Worm (Caenorhabditis elegans) whole organism, L4 larva: ENCODE results near the gene exc-14.

Experiments
- F10B5.3 ChIP-seq: sonication (generic microtip); optimal IDR thresholded peaks from 2 replicates; lab custom pipeline; 2016; ENCODE audit warnings: mild to moderate bottlenecking, missing genetic modification characterization, missing compliant biosample characterization
- F26F4.8 ChIP-seq: fragments of 200-800 bp; sonication (Bioruptor generic); conservative IDR thresholded peaks from 2 replicates; pipeline ENCODE4 v1.3.6; 2022; ENCODE audit warnings: missing genetic modification characterization, missing compliant biosample characterization
- F44E2.7 ChIP-seq: fragments of 200-800 bp; sonication (Bioruptor generic); IDR thresholded peaks from 2 replicates; pipeline ENCODE4 v2.1.2; 2022; ENCODE audit warnings: missing genetic modification characterization, missing compliant biosample characterization
- F49E8.2 ChIP-seq: sonication (generic microtip); optimal IDR thresholded peaks from 2 replicates; lab custom pipeline; 2016; ENCODE audit warnings: missing compliant biosample characterization, mild to moderate bottlenecking, missing genetic modification characterization, borderline replicate concordance
- R02D3.7 ChIP-seq: fragments of 150-350 bp; sonication (generic microtip); optimal IDR thresholded peaks from 3 replicates; lab custom pipeline; 2014; ENCODE audit warnings: missing biosample characterization, missing genetic modification characterization
- T20F7.1 ChIP-seq: fragments of 200-800 bp; sonication (Bioruptor generic); optimal IDR thresholded peaks from 2 replicates; lab custom pipeline; 2018; ENCODE audit warnings: mild to moderate bottlenecking, missing genetic modification characterization, missing compliant biosample characterization
- T26A8.4 ChIP-seq: fragments of 200-800 bp; sonication (Bioruptor generic); IDR thresholded peaks from 2 replicates; pipeline ENCODE4 v1.3.6; 2022; ENCODE audit warnings: missing genetic modification characterization, missing compliant biosample characterization
- Y75B8A.6 ChIP-seq: fragments of 200-800 bp; sonication (Bioruptor generic); IDR thresholded peaks from 2 replicates; pipeline ENCODE4 v1.3.6; 2022; ENCODE audit warnings: missing genetic modification reagents, missing genetic modification characterization, missing compliant biosample characterization
- ZK546.5 ChIP-seq, 2 experiments: sonication (generic microtip); optimal IDR thresholded peaks; 2 replicates each; lab custom pipeline; 2017; ENCODE audit warnings: missing biosample characterization in 2 of 2, missing genetic modification characterization in 2 of 2
- ceh-32 ChIP-seq: sonication (generic microtip); optimal IDR thresholded peaks from 2 replicates; lab custom pipeline; 2016; ENCODE audit warnings: mild to moderate bottlenecking, missing genetic modification characterization, missing compliant biosample characterization; ENCODE audit not compliant: poor library complexity
- ceh-44 ChIP-seq: fragments of 200-800 bp; sonication (Bioruptor generic); IDR thresholded peaks from 2 replicates; pipeline ENCODE4 v1.3.6; 2022; ENCODE audit warnings: missing genetic modification reagents, missing genetic modification characterization, missing compliant biosample characterization
- ces-1 ChIP-seq: fragments of 150-350 bp; sonication (generic microtip); optimal IDR thresholded peaks from 4 replicates; lab custom pipeline; 2014; ENCODE audit warnings: missing biosample characterization, missing genetic modification reagents, missing genetic modification characterization
- cey-2 ChIP-seq: sonication (generic microtip); optimal IDR thresholded peaks from 3 replicates; lab custom pipeline; 2017; ENCODE audit warnings: missing genetic modification characterization, mild to moderate bottlenecking, missing compliant biosample characterization, antibody characterized with exemption, borderline replicate concordance; ENCODE audit not compliant: insufficient read depth
- ctbp-1 ChIP-seq: fragments of 200-800 bp; sonication (Bioruptor generic); IDR thresholded peaks from 2 replicates; pipeline ENCODE4 v1.3.6; 2022; ENCODE audit warnings: missing genetic modification reagents, missing genetic modification characterization, missing compliant biosample characterization
- daf-12 ChIP-seq: fragments of 150-350 bp; optimal IDR thresholded peaks from 2 replicates; lab custom pipeline; 2014; ENCODE audit warnings: missing biosample characterization, missing genetic modification reagents, missing genetic modification characterization
- dmd-6 ChIP-seq: fragments of 200-800 bp; sonication (Bioruptor generic); IDR thresholded peaks from 2 replicates; pipeline ENCODE4 v1.3.6; 2022; ENCODE audit warnings: missing genetic modification reagents, missing genetic modification characterization, missing compliant biosample characterization
- dpl-1 ChIP-seq: fragments of 150-350 bp; optimal IDR thresholded peaks from 2 replicates; lab custom pipeline; 2014; ENCODE audit warnings: missing biosample characterization, missing genetic modification reagents, missing genetic modification characterization
- egl-27 ChIP-seq: sonication (generic microtip); optimal IDR thresholded peaks from 3 replicates; lab custom pipeline; 2017; ENCODE audit warnings: missing biosample characterization, missing genetic modification reagents, missing genetic modification characterization
- egl-43 ChIP-seq: fragments of 200-800 bp; sonication (Bioruptor generic); IDR thresholded peaks from 2 replicates; pipeline ENCODE4 v1.3.6; 2022; ENCODE audit warnings: missing genetic modification reagents, missing genetic modification characterization, missing compliant biosample characterization
- gei-8 ChIP-seq: fragments of 200-800 bp; sonication (Bioruptor generic); optimal IDR thresholded peaks from 2 replicates; lab custom pipeline; 2018; ENCODE audit warnings: mild to moderate bottlenecking, missing genetic modification characterization, missing compliant biosample characterization
- hmg-1.1 ChIP-seq: fragments of 200-800 bp; sonication (Bioruptor generic); IDR thresholded peaks from 2 replicates; pipeline ENCODE4 v1.3.6; 2022; ENCODE audit warnings: missing genetic modification reagents, missing genetic modification characterization, missing compliant biosample characterization
- jun-1 ChIP-seq: fragments of 150-350 bp; optimal IDR thresholded peaks from 2 replicates; lab custom pipeline; 2014; ENCODE audit warnings: missing biosample characterization, missing genetic modification reagents, missing genetic modification characterization
- lim-7 ChIP-seq: fragments of 200-800 bp; sonication (Bioruptor generic); IDR thresholded peaks from 2 replicates; pipeline ENCODE4 v1.3.6; 2022; ENCODE audit warnings: missing genetic modification characterization, missing compliant biosample characterization
- lin-13 ChIP-seq: fragments of 150-350 bp; optimal IDR thresholded peaks from 2 replicates; lab custom pipeline; 2014; ENCODE audit warnings: missing biosample characterization, missing genetic modification reagents, missing genetic modification characterization
- lin-29 ChIP-seq: fragments of 200-800 bp; sonication (Bioruptor generic); IDR thresholded peaks from 2 replicates; pipeline ENCODE4 v1.3.6; 2022; ENCODE audit warnings: missing genetic modification reagents, missing genetic modification characterization, missing compliant biosample characterization
- lin-38 ChIP-seq: fragments of 200-800 bp; sonication (Bioruptor generic); IDR thresholded peaks from 2 replicates; pipeline ENCODE4 v1.3.6; 2022; ENCODE audit warnings: missing genetic modification reagents, missing genetic modification characterization, missing compliant biosample characterization
- lir-3 ChIP-seq: sonication (generic microtip); optimal IDR thresholded peaks from 2 replicates; lab custom pipeline; 2016; ENCODE audit warnings: mild to moderate bottlenecking, missing genetic modification characterization, missing compliant biosample characterization
- lsy-2 ChIP-seq, 2 experiments: fragments of 150-350 bp in 1 of 2; sonication (generic microtip) in 1 of 2; optimal IDR thresholded peaks; 2 replicates each; lab custom pipeline; 2014 to 2017; ENCODE audit warnings: missing biosample characterization in 2 of 2, missing genetic modification characterization in 2 of 2
- madf-9 ChIP-seq: fragments of 200-800 bp; sonication (Bioruptor generic); conservative IDR thresholded peaks from 2 replicates; pipeline ENCODE4 v1.3.6; 2022; ENCODE audit warnings: missing genetic modification reagents, missing genetic modification characterization, missing compliant biosample characterization
- mep-1 ChIP-seq: fragments of 150-350 bp; sonication (generic microtip); optimal IDR thresholded peaks from 3 replicates; lab custom pipeline; 2014; ENCODE audit warnings: missing biosample characterization, missing genetic modification characterization
- mes-2 ChIP-seq: sonication (generic microtip); optimal IDR thresholded peaks from 2 replicates; lab custom pipeline; 2016; ENCODE audit warnings: missing genotype, mild to moderate bottlenecking, missing genetic modification characterization, missing compliant biosample characterization; ENCODE audit not compliant: poor library complexity, severe bottlenecking
- mxl-2 ChIP-seq: fragments of 200-800 bp; sonication (Bioruptor generic); conservative IDR thresholded peaks from 2 replicates; pipeline ENCODE4 v1.3.6; 2022; ENCODE audit warnings: missing genetic modification reagents, missing genetic modification characterization, missing compliant biosample characterization
- nhr-10 ChIP-seq: fragments of 150-350 bp; optimal IDR thresholded peaks from 2 replicates; lab custom pipeline; 2014; ENCODE audit warnings: missing biosample characterization, missing genetic modification characterization
- nhr-11 ChIP-seq: fragments of 150-350 bp; optimal IDR thresholded peaks from 2 replicates; lab custom pipeline; 2014; ENCODE audit warnings: missing biosample characterization, missing genetic modification characterization
- nhr-111 ChIP-seq: fragments of 200-800 bp; sonication (Bioruptor generic); optimal IDR thresholded peaks from 2 replicates; lab custom pipeline; 2018; ENCODE audit warnings: mild to moderate bottlenecking, missing genetic modification characterization, missing compliant biosample characterization
- nhr-237 ChIP-seq: sonication (generic microtip); optimal IDR thresholded peaks from 2 replicates; lab custom pipeline; 2017; ENCODE audit warnings: missing biosample characterization, missing genetic modification characterization
- nhr-25 ChIP-seq: sonication (generic microtip); optimal IDR thresholded peaks from 2 replicates; lab custom pipeline; 2017; ENCODE audit warnings: missing genetic modification characterization, mild to moderate bottlenecking, missing compliant biosample characterization, antibody characterized with exemption, moderate library complexity, borderline replicate concordance; ENCODE audit not compliant: insufficient read depth
- nhr-41 ChIP-seq: fragments of 200-800 bp; sonication (Bioruptor generic); IDR thresholded peaks from 2 replicates; pipeline ENCODE4 v1.3.6; 2022; ENCODE audit warnings: missing genetic modification reagents, missing genetic modification characterization, missing compliant biosample characterization
- nhr-48 ChIP-seq: sonication (generic microtip); optimal IDR thresholded peaks from 2 replicates; lab custom pipeline; 2016; ENCODE audit warnings: mild to moderate bottlenecking, missing genetic modification characterization, missing compliant biosample characterization
- nhr-77 ChIP-seq: fragments of 150-350 bp; optimal IDR thresholded peaks from 2 replicates; lab custom pipeline; 2014; ENCODE audit warnings: missing biosample characterization, missing genetic modification characterization
- rbr-2 ChIP-seq: sonication (generic microtip); optimal IDR thresholded peaks from 2 replicates; lab custom pipeline; 2016; ENCODE audit warnings: missing genotype, missing genetic modification characterization, missing compliant biosample characterization
- snpc-4 ChIP-seq: fragments of 150-350 bp; optimal IDR thresholded peaks from 2 replicates; lab custom pipeline; 2014; ENCODE audit warnings: missing biosample characterization, missing genetic modification characterization
- spr-3 ChIP-seq: fragments of 200-800 bp; sonication (Bioruptor generic); optimal IDR thresholded peaks from 2 replicates; lab custom pipeline; 2018; ENCODE audit warnings: mild to moderate bottlenecking, missing genetic modification characterization, missing compliant biosample characterization
- unc-39 ChIP-seq: sonication (generic microtip); optimal IDR thresholded peaks from 2 replicates; lab custom pipeline; 2017; ENCODE audit warnings: missing biosample characterization, missing genetic modification characterization
- unc-62 ChIP-seq, 3 experiments: fragments of 150-350 bp in 1 of 3; sonication (generic microtip); optimal IDR thresholded peaks in 2 of 3; peaks in 1 of 3; 1 replicate in 1 of 3; 2 replicates in 2 of 3; lab custom pipeline; 2014 to 2017; ENCODE audit warnings: missing biosample characterization in 3 of 3, missing genetic modification characterization in 3 of 3, missing genetic modification reagents in 3 of 3, missing genotype in 1 of 3
- zip-11 ChIP-seq: fragments of 200-800 bp; sonication (Bioruptor generic); IDR thresholded peaks from 2 replicates; pipeline ENCODE4 v1.3.6; 2022; ENCODE audit warnings: missing genetic modification characterization, missing compliant biosample characterization
- ztf-11 ChIP-seq: fragments of 150-350 bp; optimal IDR thresholded peaks from 2 replicates; lab custom pipeline; 2014; ENCODE audit warnings: missing biosample characterization, missing genetic modification characterization
- ztf-7 ChIP-seq: fragments of 150-350 bp; optimal IDR thresholded peaks from 2 replicates; lab custom pipeline; 2014; ENCODE audit warnings: missing biosample characterization, missing genetic modification characterization

The exc-14 gene

DNA sequence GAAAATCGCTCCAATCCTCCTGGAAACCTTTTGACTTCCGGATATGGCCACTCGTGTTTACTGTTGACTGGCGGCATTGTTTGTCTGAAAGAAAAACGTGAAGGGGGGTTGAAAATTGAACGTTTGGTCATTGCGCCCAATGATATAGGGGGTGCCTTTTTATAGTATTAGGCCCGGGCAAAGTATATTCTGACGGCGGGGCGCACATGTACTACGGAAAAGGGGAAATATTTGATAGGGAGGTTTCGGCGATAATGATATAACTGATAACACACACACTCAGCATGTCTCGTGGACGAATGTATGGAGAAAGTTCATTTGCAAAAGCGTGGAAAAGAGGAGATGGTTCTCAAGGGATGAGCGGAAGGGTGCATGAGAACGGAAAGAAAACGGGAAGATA, 18.4 kb downstream of the exc-14 start, which contains the start of gene cpt-4 (continued):
- no peak for TF ChIP-seq F10B5.3
- TF ChIP-seq ztf-11, result no peak
- peak; percentile 34 for TF ChIP-seq nhr-48 (tag; lab: Kevin White, UChicago)
- TF ChIP-seq F44E2.7 (GFP tag; lab: Robert Waterston, UW), result no peak
- no peak for TF ChIP-seq jun-1
- TF ChIP-seq lim-7 (GFP tag; lab: Robert Waterston, UW), result no peak
- no peak for TF ChIP-seq lir-3 (tag; lab: Kevin White, UChicago)
- no peak for TF ChIP-seq lin-38 (GFP tag; lab: Robert Waterston, UW)
- no peak for TF ChIP-seq Y75B8A.6 (GFP tag; lab: Robert Waterston, UW)
- no peak for TF ChIP-seq ztf-7 (tag; lab: Kevin White, UChicago)
- no peak for TF ChIP-seq lin-13 (GFP tag; lab: Kevin White, UChicago)
- no peak for TF ChIP-seq gei-8 (GFP tag; lab: Kevin White, UChicago)
- no peak for TF ChIP-seq rbr-2 (tag; lab: Kevin White, UChicago)
- TF ChIP-seq zip-11 (GFP tag; lab: Robert Waterston, UW), result no peak
- no peak for TF ChIP-seq T20F7.1
- no peak for TF ChIP-seq lin-29 (GFP tag; lab: Robert Waterston, UW)
- no peak for TF ChIP-seq mep-1
- TF ChIP-seq F26F4.8, result no peak
- no peak for TF ChIP-seq nhr-77
- no peak for TF ChIP-seq nhr-25 (tag; lab: Kevin White, UChicago)
- no peak for TF ChIP-seq nhr-11 (tag; lab: Kevin White, UChicago)
- TF ChIP-seq unc-62 (GFP tag; optimal IDR thresholded peaks at IDR 0.05 in 1 of 2; lab: Kevin White, UChicago), result no peak
- no peak for TF ChIP-seq unc-62 (tag; optimal IDR thresholded peaks at IDR 0.05; lab: Kevin White, UChicago)
- no peak for TF ChIP-seq F49E8.2 (tag; lab: Kevin White, UChicago)
- no peak for TF ChIP-seq snpc-4
- TF ChIP-seq cey-2 (tag; lab: Kevin White, UChicago), result no peak
- no peak for TF ChIP-seq nhr-111 (GFP tag; lab: Kevin White, UChicago)
- peak; percentile 22 for TF ChIP-seq mes-2 (tag; lab: Kevin White, UChicago)
- TF ChIP-seq ceh-44 (GFP tag; lab: Robert Waterston, UW), result no peak
- TF ChIP-seq ctbp-1 (GFP tag; lab: Robert Waterston, UW), result no peak
- no peak for TF ChIP-seq daf-12 (tag; lab: Kevin White, UChicago)
- no peak for TF ChIP-seq nhr-10
- no peak for TF ChIP-seq unc-39 (tag; lab: Kevin White, UChicago)
- no peak for TF ChIP-seq R02D3.7 (tag; lab: Kevin White, UChicago)
- peak; percentile 81 for TF ChIP-seq dmd-6
- TF ChIP-seq dpl-1, result no peak
- TF ChIP-seq egl-27, result no peak
- no peak for TF ChIP-seq nhr-41 (GFP tag; lab: Robert Waterston, UW)
- TF ChIP-seq mxl-2 (GFP tag; lab: Robert Waterston, UW), result no peak
- TF ChIP-seq ceh-32, result no peak
- no peak for TF ChIP-seq madf-9 (GFP tag; lab: Robert Waterston, UW)
- TF ChIP-seq nhr-237 (tag; lab: Kevin White, UChicago), result no peak
- TF ChIP-seq lsy-2 (tag; optimal IDR thresholded peaks at IDR 0.05; lab: Kevin White, UChicago), result no peak
- no peak for TF ChIP-seq hmg-1.1 (GFP tag; lab: Robert Waterston, UW)
- TF ChIP-seq ZK546.5 (tag; optimal IDR thresholded peaks at IDR 0.05; lab: Kevin White, UChicago), result no peak
- TF ChIP-seq T26A8.4, result no peak
- no peak for TF ChIP-seq egl-43 (GFP tag; lab: Robert Waterston, UW)
- TF ChIP-seq spr-3 (GFP tag; lab: Kevin White, UChicago), result no peak
- TF ChIP-seq ces-1 (GFP tag; lab: Kevin White, UChicago), result no peak
